Worm (Caenorhabditis elegans): Measurements from ENCODE around the gene wago-5.

- TF ChIP-seq flt-1 (GFP tag; IDR thresholded peaks at IDR 0.05): no peak
- TF ChIP-seq ztf-23 (GFP tag; IDR thresholded peaks at IDR 0.05): no peak
- TF ChIP-seq cog-1 (tag; optimal IDR thresholded peaks at IDR 0.05): no peak
- no peak for TF ChIP-seq ref-1 (GFP tag; conservative IDR thresholded peaks at IDR 0.05)
Measured at ce11 chrII:5779866-5780265, 35.4 kb downstream of the wago-5 start.
